Fruit fly (Drosophila melanogaster) whole organism, adult: ENCODE measurements around the gene CG34011.

Source experiments
- CG11617 ChIP-seq: fragments of 200-800 bp; sonication (Bioruptor generic); optimal IDR thresholded peaks from 2 replicates; lab custom pipeline; 2017; ENCODE audit warnings: mild to moderate bottlenecking, missing biosample characterization, missing genetic modification reagents, missing genetic modification characterization
- CG12768 ChIP-seq: fragments of 200-800 bp; sonication (Bioruptor generic); optimal IDR thresholded peaks from 2 replicates; lab custom pipeline; 2017; ENCODE audit warnings: missing biosample characterization, missing genetic modification characterization, mild to moderate bottlenecking, moderate library complexity, missing genetic modification reagents
- CG1620 ChIP-seq: fragments of 200-800 bp; sonication (Bioruptor generic); optimal IDR thresholded peaks from 2 replicates; lab custom pipeline; 2016; ENCODE audit warnings: missing biosample characterization, missing genetic modification characterization
- CG33017 ChIP-seq: fragments of 200-800 bp; sonication (Bioruptor generic); optimal IDR thresholded peaks from 2 replicates; lab custom pipeline; 2018; ENCODE audit warnings: missing biosample characterization, mild to moderate bottlenecking, missing genetic modification characterization, moderate library complexity
- CG7045 ChIP-seq: fragments of 200-800 bp; sonication (Bioruptor generic); optimal IDR thresholded peaks from 2 replicates; lab custom pipeline; 2017; ENCODE audit warnings: missing biosample characterization, mild to moderate bottlenecking, missing genetic modification characterization
- CG7101 ChIP-seq: fragments of 200-800 bp; sonication (Bioruptor generic); optimal IDR thresholded peaks from 2 replicates; lab custom pipeline; 2018; ENCODE audit warnings: missing biosample characterization, mild to moderate bottlenecking, missing genetic modification characterization, moderate library complexity
- Clk ChIP-seq: fragments of 200-800 bp; sonication (Bioruptor generic); optimal IDR thresholded peaks from 2 replicates; lab custom pipeline; 2017; ENCODE audit warnings: missing biosample characterization, missing genetic modification characterization
- Mnt ChIP-seq: fragments of 200-800 bp; sonication (Bioruptor generic); optimal IDR thresholded peaks from 2 replicates; lab custom pipeline; 2016; ENCODE audit warnings: missing biosample characterization, mild to moderate bottlenecking, missing genetic modification characterization
- bab1 ChIP-seq: fragments of 200-800 bp; sonication (Bioruptor generic); optimal IDR thresholded peaks from 3 replicates; lab custom pipeline; 2019; ENCODE audit warnings: missing biosample characterization, mild to moderate bottlenecking, missing genetic modification characterization, moderate library complexity
- kay ChIP-seq: fragments of 200-800 bp; sonication (Bioruptor generic); peaks from one replicate; lab custom pipeline; 2016; ENCODE audit warnings: missing biosample characterization, missing genetic modification characterization, borderline replicate concordance
- ovo ChIP-seq: fragments of 200-800 bp; sonication (Bioruptor generic); optimal IDR thresholded peaks from 2 replicates; lab custom pipeline; 2016; ENCODE audit warnings: missing biosample characterization, missing genetic modification characterization
- pad ChIP-seq: fragments of 200-800 bp; sonication (Bioruptor generic); optimal IDR thresholded peaks from 3 replicates; lab custom pipeline; 2017; ENCODE audit warnings: missing biosample characterization, missing genetic modification characterization, mild to moderate bottlenecking, moderate library complexity, missing genetic modification reagents
- tj ChIP-seq: fragments of 200-800 bp; sonication (Bioruptor generic); optimal IDR thresholded peaks from 3 replicates; lab custom pipeline; 2017; ENCODE audit warnings: missing biosample characterization, mild to moderate bottlenecking, missing genetic modification characterization, moderate library complexity
- toe ChIP-seq: fragments of 200-800 bp; sonication (Bioruptor generic); optimal IDR thresholded peaks from 2 replicates; lab custom pipeline; 2016; ENCODE audit warnings: missing biosample characterization, missing genetic modification characterization

DNA sequence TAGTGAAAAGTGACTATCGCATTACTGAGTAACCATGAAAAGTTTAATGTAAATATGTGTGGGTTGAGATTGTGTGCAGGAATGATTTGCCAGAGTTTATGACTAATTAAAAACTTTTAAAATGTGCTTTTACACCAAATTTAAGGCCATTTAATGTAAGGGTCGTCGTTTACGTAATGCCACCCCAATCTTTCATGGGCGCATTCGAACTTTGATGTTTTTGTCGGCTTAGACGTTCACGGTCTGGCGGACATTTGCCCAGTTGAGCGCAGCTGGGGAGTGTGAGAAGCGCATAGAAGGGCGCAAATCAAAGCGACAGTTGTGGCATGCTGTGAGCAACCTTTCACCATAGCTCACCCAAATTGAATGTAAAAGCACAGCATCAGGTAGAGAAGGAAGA, 38.2 kb upstream of the CG34011 start, which contains the start of gene CG12511:
- TF ChIP-seq CG12768 (GFP tag; lab: Kevin White, UChicago) (no peak), kay (GFP tag; lab: Kevin White, UChicago) (no peak), CG11617 (GFP tag; lab: Kevin White, UChicago) (no peak), Mnt (no peak), ovo (GFP tag; lab: Kevin White, UChicago) (no peak), CG33017 (no peak), Clk (GFP tag; lab: Kevin White, UChicago) (no peak), tj (GFP tag; lab: Kevin White, UChicago) (no peak), CG1620 (no peak), CG7045 (no peak), CG7101 (tag; lab: Kevin White, UChicago) (no peak), toe (no peak), bab1 (GFP tag; lab: Kevin White, UChicago) (no peak), pad (GFP tag; lab: Kevin White, UChicago) (no peak)
